Worm (Caenorhabditis elegans) whole organism, dauer: ENCODE results near the gene H18N23.2.
"Not testable (repeated sequence)": the region's sequence is repeated elsewhere in the genome, so short reads cannot be mapped to it uniquely, and the experiment has no call there.

Experiments
- unc-62 ChIP-seq: sonication (generic microtip); optimal IDR thresholded peaks from 2 replicates; lab custom pipeline; 2017; ENCODE audit warnings: missing biosample characterization, missing genetic modification reagents, missing genetic modification characterization

H18N23.2 gene

ce11 chrX:17598712-17599111 is 42.0 kb downstream of the H18N23.2 start:
- no peak for TF ChIP-seq unc-62 (GFP tag; lab: Kevin White, UChicago)

ce11 chrX:17579779-17580178 is 60.9 kb downstream of the H18N23.2 start, which contains the start of gene frpr-7:
frpr-7 (minus strand) TSS chrX:17579879.
- no peak for TF ChIP-seq unc-62 (GFP tag; lab: Kevin White, UChicago)

- not testable (repeated sequence) for TF ChIP-seq unc-62 (GFP tag; lab: Kevin White, UChicago)
These were observed 61.7 kb downstream of the H18N23.2 start, which contains the start of gene F39B3.3 for ce11 chrX:17579011-17579410. F39B3.3 (minus strand) TSS chrX:17579111.
